Worm (Caenorhabditis elegans) whole organism, L1 larva: Measurements from ENCODE around the gene irld-19.

Source experiments
- F16B12.6 ChIP-seq: fragments of 150-350 bp; optimal IDR thresholded peaks from 2 replicates; lab custom pipeline; 2014; ENCODE audit warnings: missing biosample characterization, missing genetic modification characterization
- ces-1 ChIP-seq: fragments of 150-350 bp; optimal IDR thresholded peaks from 2 replicates; lab custom pipeline; 2014; ENCODE audit warnings: missing biosample characterization, missing genetic modification reagents, missing genetic modification characterization
- dpl-1 ChIP-seq, 3 experiments: fragments of 150-350 bp in 2 of 3; sonication (generic microtip) in 1 of 3; optimal IDR thresholded peaks; 2 replicates each; lab custom pipeline; 2014 to 2017; ENCODE audit warnings: missing biosample characterization in 3 of 3, missing genetic modification characterization in 3 of 3, missing genetic modification reagents in 3 of 3
- efl-3 ChIP-seq: fragments of 200-800 bp; sonication (Bioruptor generic); optimal IDR thresholded peaks from 2 replicates; lab custom pipeline; 2018; ENCODE audit warnings: mild to moderate bottlenecking, missing genetic modification characterization, missing compliant biosample characterization
- hlh-17 ChIP-seq: fragments of 200-800 bp; sonication (Bioruptor generic); optimal IDR thresholded peaks from 2 replicates; lab custom pipeline; 2018; ENCODE audit warnings: missing genetic modification characterization, mild to moderate bottlenecking, missing compliant biosample characterization, moderate library complexity, borderline replicate concordance
- lsy-2 ChIP-seq, 2 experiments: fragments of 150-350 bp; optimal IDR thresholded peaks; 2 replicates each; lab custom pipeline; 2014; ENCODE audit warnings: missing biosample characterization in 2 of 2, missing genetic modification characterization in 2 of 2
- mab-9 ChIP-seq: fragments of 200-800 bp; sonication (Bioruptor generic); IDR thresholded peaks from 2 replicates; pipeline ENCODE4 v1.3.6; 2022; ENCODE audit warnings: missing genetic modification reagents, missing genetic modification characterization, missing compliant biosample characterization
- mdl-1 ChIP-seq, 2 experiments: fragments of 150-350 bp; optimal IDR thresholded peaks; 2 replicates each; lab custom pipeline; 2014 to 2017; ENCODE audit warnings: missing biosample characterization in 2 of 2, missing genetic modification characterization in 2 of 2, inconsistent platforms in 1 of 2
- nhr-28 ChIP-seq: fragments of 150-350 bp; optimal IDR thresholded peaks from 2 replicates; lab custom pipeline; 2014; ENCODE audit warnings: missing biosample characterization, missing genetic modification characterization
- unc-86 ChIP-seq: sonication (generic microtip); optimal IDR thresholded peaks from 2 replicates; lab custom pipeline; 2016; ENCODE audit warnings: missing genetic modification characterization, missing compliant biosample characterization

- no peak for TF ChIP-seq F16B12.6 (tag; lab: Kevin White, UChicago)
- TF ChIP-seq unc-86 (tag; lab: Kevin White, UChicago) = no peak
- no peak for TF ChIP-seq nhr-28 (tag; lab: Kevin White, UChicago)
- TF ChIP-seq ces-1 = no peak
- TF ChIP-seq dpl-1 (GFP tag; optimal IDR thresholded peaks at IDR 0.05; lab: Kevin White, UChicago) = no peak
- no peak for TF ChIP-seq mdl-1 (tag; optimal IDR thresholded peaks at IDR 0.05; lab: Kevin White, UChicago)
- no peak for TF ChIP-seq mab-9 (GFP tag; lab: Robert Waterston, UW)
- no peak for TF ChIP-seq hlh-17 (GFP tag; lab: Kevin White, UChicago)
- no peak for TF ChIP-seq lsy-2 (tag; optimal IDR thresholded peaks at IDR 0.05; lab: Kevin White, UChicago)
- TF ChIP-seq efl-3 (GFP tag; lab: Kevin White, UChicago) = no peak
These were observed 30.1 kb upstream of the irld-19 start for ce11 chrIII:12794200-12794599.
